Worm (Caenorhabditis elegans) whole organism, young adult: ENCODE results near the gene pha-1.

Source experiments
- B0035.1 ChIP-seq: sonication (generic microtip); optimal IDR thresholded peaks from 2 replicates; lab custom pipeline; 2016; ENCODE audit warnings: missing genetic modification characterization, mild to moderate bottlenecking, missing compliant biosample characterization, missing genotype, missing genetic modification reagents
- F23B12.7 ChIP-seq: sonication (generic microtip); optimal IDR thresholded peaks from 2 replicates; lab custom pipeline; 2017; ENCODE audit warnings: missing genetic modification characterization, mild to moderate bottlenecking, missing compliant biosample characterization, antibody characterized with exemption, moderate library complexity; ENCODE audit not compliant: insufficient read depth
- F33H1.4 ChIP-seq: fragments of 200-800 bp; sonication (Bioruptor generic); IDR thresholded peaks from 2 replicates; pipeline ENCODE4 v1.3.6; 2022; ENCODE audit warnings: missing genetic modification reagents, missing genetic modification characterization, missing compliant biosample characterization
- F37B4.10 ChIP-seq: fragments of 200-800 bp; sonication (Bioruptor generic); IDR thresholded peaks from 2 replicates; pipeline ENCODE4 v1.3.6; 2022; ENCODE audit warnings: missing genetic modification characterization, missing compliant biosample characterization
- F49E8.2 ChIP-seq: sonication (generic microtip); optimal IDR thresholded peaks from 3 replicates; lab custom pipeline; 2017; ENCODE audit warnings: missing genetic modification characterization, mild to moderate bottlenecking, missing compliant biosample characterization, antibody characterized with exemption, moderate library complexity; ENCODE audit not compliant: insufficient read depth
- F55B11.4 ChIP-seq: sonication (generic microtip); optimal IDR thresholded peaks from 2 replicates; lab custom pipeline; 2016; ENCODE audit warnings: missing compliant biosample characterization, missing genetic modification characterization, borderline replicate concordance; ENCODE audit not compliant: insufficient read depth
- F57C9.4 ChIP-seq: sonication (generic microtip); optimal IDR thresholded peaks from 2 replicates; lab custom pipeline; 2017; ENCODE audit warnings: mild to moderate bottlenecking, missing genetic modification characterization, missing compliant biosample characterization
- T07F8.4 ChIP-seq: sonication (generic microtip); optimal IDR thresholded peaks from 2 replicates; lab custom pipeline; 2016; ENCODE audit warnings: mild to moderate bottlenecking, missing genetic modification characterization, moderate library complexity, missing compliant biosample characterization
- Y53G8AR.9 ChIP-seq: fragments of 200-800 bp; sonication (Bioruptor generic); conservative IDR thresholded peaks from 2 replicates; pipeline ENCODE4 v1.3.6; 2022; ENCODE audit warnings: missing genetic modification reagents, missing genetic modification characterization, missing compliant biosample characterization
- Y67H2A.10 ChIP-seq: fragments of 200-800 bp; sonication (Bioruptor generic); conservative IDR thresholded peaks from 2 replicates; pipeline ENCODE4 v1.3.6; 2022; ENCODE audit warnings: missing genetic modification reagents, missing genetic modification characterization, missing compliant biosample characterization
- Y95B8A.8 ChIP-seq: fragments of 200-800 bp; sonication (Bioruptor generic); IDR thresholded peaks from 2 replicates; pipeline ENCODE4 v1.3.6; 2022; ENCODE audit warnings: missing genetic modification reagents, missing genetic modification characterization, missing compliant biosample characterization
- ZK185.1 ChIP-seq: sonication (generic microtip); optimal IDR thresholded peaks from 2 replicates; lab custom pipeline; 2016; ENCODE audit warnings: mild to moderate bottlenecking, missing genetic modification characterization, missing compliant biosample characterization; ENCODE audit not compliant: poor library complexity, severe bottlenecking
- akir-1 ChIP-seq: fragments of 200-800 bp; sonication (Bioruptor generic); optimal IDR thresholded peaks from 2 replicates; lab custom pipeline; 2018; ENCODE audit warnings: mild to moderate bottlenecking, missing genetic modification characterization, moderate library complexity, missing compliant biosample characterization
- ama-1 ChIP-seq, 3 experiments: fragments of 150-350 bp in 1 of 3; sonication (generic microtip) in 2 of 3; optimal IDR thresholded peaks; 2 replicates each; lab custom pipeline; 2014 to 2018; ENCODE audit warnings: missing biosample characterization in 2 of 3, missing genetic modification characterization in 2 of 3, missing genetic modification reagents in 2 of 3
- aptf-3 ChIP-seq: fragments of 200-800 bp; sonication (Bioruptor generic); IDR thresholded peaks from 2 replicates; pipeline ENCODE4 v1.3.6; 2022; ENCODE audit warnings: missing genetic modification characterization, missing compliant biosample characterization
- atf-7 ChIP-seq: sonication (generic microtip); optimal IDR thresholded peaks from 2 replicates; lab custom pipeline; 2017; ENCODE audit warnings: mild to moderate bottlenecking, missing genetic modification characterization, missing compliant biosample characterization
- attf-5 ChIP-seq: fragments of 200-800 bp; sonication (Bioruptor generic); optimal IDR thresholded peaks from 2 replicates; lab custom pipeline; 2018; ENCODE audit warnings: mild to moderate bottlenecking, missing genetic modification characterization, missing compliant biosample characterization
- ccch-3 ChIP-seq: fragments of 200-800 bp; sonication (Bioruptor generic); optimal IDR thresholded peaks from 2 replicates; lab custom pipeline; 2018; ENCODE audit warnings: mild to moderate bottlenecking, missing genetic modification characterization, missing compliant biosample characterization
- dpff-1 ChIP-seq: sonication (generic microtip); optimal IDR thresholded peaks from 2 replicates; lab custom pipeline; 2017; ENCODE audit warnings: mild to moderate bottlenecking, missing genetic modification characterization, missing compliant biosample characterization
- egl-18 ChIP-seq: fragments of 200-800 bp; sonication (Bioruptor generic); IDR thresholded peaks from 2 replicates; pipeline ENCODE4 v1.3.6; 2022; ENCODE audit warnings: missing genetic modification reagents, missing genetic modification characterization, missing compliant biosample characterization
- ets-4 ChIP-seq: fragments of 200-800 bp; sonication (Bioruptor generic); optimal IDR thresholded peaks from 2 replicates; lab custom pipeline; 2018; ENCODE audit warnings: mild to moderate bottlenecking, missing genetic modification characterization, missing compliant biosample characterization
- hmg-20 ChIP-seq: fragments of 200-800 bp; sonication (Bioruptor generic); IDR thresholded peaks from 2 replicates; pipeline ENCODE4 v1.3.6; 2022; ENCODE audit warnings: missing genetic modification reagents, missing genetic modification characterization, missing compliant biosample characterization
- let-526 ChIP-seq: fragments of 200-800 bp; sonication (Bioruptor generic); IDR thresholded peaks from 2 replicates; pipeline ENCODE4 v1.3.6; 2022; ENCODE audit warnings: missing genetic modification reagents, missing genetic modification characterization, missing compliant biosample characterization
- let-607 ChIP-seq, 2 experiments: fragments of 200-800 bp in 1 of 2; sonication (Bioruptor generic) in 1 of 2; sonication (generic microtip) in 1 of 2; optimal IDR thresholded peaks; 2 replicates each; lab custom pipeline; 2016 to 2018; ENCODE audit warnings: mild to moderate bottlenecking in 2 of 2, missing compliant biosample characterization in 2 of 2, missing genetic modification characterization in 2 of 2, moderate library complexity in 2 of 2, missing genotype in 1 of 2
- lin-35 ChIP-seq, 3 experiments: fragments of 150-350 bp in 2 of 3; sonication (generic microtip) in 1 of 3; optimal IDR thresholded peaks; 2 replicates each; lab custom pipeline; 2014 to 2018; ENCODE audit warnings: missing biosample characterization in 3 of 3, missing genetic modification characterization in 3 of 3, missing genetic modification reagents in 3 of 3
- lin-40 ChIP-seq: sonication (generic microtip); optimal IDR thresholded peaks from 2 replicates; lab custom pipeline; 2016; ENCODE audit warnings: missing genetic modification characterization, mild to moderate bottlenecking, missing compliant biosample characterization, missing genotype, missing genetic modification reagents
- lsl-1 ChIP-seq: fragments of 200-800 bp; sonication (Bioruptor generic); optimal IDR thresholded peaks from 2 replicates; lab custom pipeline; 2018; ENCODE audit warnings: mild to moderate bottlenecking, missing genetic modification characterization, moderate library complexity, missing compliant biosample characterization
- lsy-27 ChIP-seq: sonication (generic microtip); optimal IDR thresholded peaks from 2 replicates; lab custom pipeline; 2017; ENCODE audit warnings: missing genetic modification characterization, mild to moderate bottlenecking, missing compliant biosample characterization, antibody characterized with exemption, missing genotype, borderline replicate concordance; ENCODE audit not compliant: insufficient read depth
- madf-3 ChIP-seq: fragments of 200-800 bp; sonication (Bioruptor generic); IDR thresholded peaks from 2 replicates; pipeline ENCODE4 v1.3.6; 2022; ENCODE audit warnings: missing genetic modification reagents, missing genetic modification characterization, missing compliant biosample characterization
- madf-8 ChIP-seq: fragments of 200-800 bp; sonication (Bioruptor generic); conservative IDR thresholded peaks from 2 replicates; pipeline ENCODE4 v1.3.6; 2022; ENCODE audit warnings: missing genetic modification reagents, missing genetic modification characterization, missing compliant biosample characterization
- mes-4 ChIP-seq: sonication (generic microtip); optimal IDR thresholded peaks from 2 replicates; lab custom pipeline; 2016; ENCODE audit warnings: missing genotype, missing genetic modification characterization, missing compliant biosample characterization
- mxl-1 ChIP-seq: sonication (generic microtip); optimal IDR thresholded peaks from 2 replicates; lab custom pipeline; 2016; ENCODE audit warnings: missing genetic modification characterization, missing compliant biosample characterization
- nhr-90 ChIP-seq: sonication (generic microtip); optimal IDR thresholded peaks from 2 replicates; lab custom pipeline; 2016; ENCODE audit warnings: missing genotype, mild to moderate bottlenecking, missing genetic modification characterization, missing compliant biosample characterization
- snpc-1.1 ChIP-seq: sonication (generic microtip); optimal IDR thresholded peaks from 2 replicates; lab custom pipeline; 2017; ENCODE audit warnings: missing genetic modification characterization, mild to moderate bottlenecking, missing compliant biosample characterization, antibody characterized with exemption, moderate library complexity, missing genotype, missing genetic modification reagents; ENCODE audit not compliant: insufficient read depth
- snpc-3.4 ChIP-seq: sonication (generic microtip); optimal IDR thresholded peaks from 2 replicates; lab custom pipeline; 2017; ENCODE audit warnings: missing genetic modification characterization, mild to moderate bottlenecking, missing compliant biosample characterization, antibody characterized with exemption, moderate library complexity, missing genotype, missing genetic modification reagents
- snpc-4 ChIP-seq, 5 experiments: fragments of 150-350 bp in 1 of 5; sonication (generic microtip) in 4 of 5; optimal IDR thresholded peaks; 2 replicates each; lab custom pipeline; 2014 to 2018; ENCODE audit warnings: missing genetic modification characterization in 5 of 5, missing biosample characterization in 3 of 5, antibody characterized with exemption in 2 of 5, mild to moderate bottlenecking in 2 of 5, missing compliant biosample characterization in 2 of 5, missing genotype in 2 of 5, moderate library complexity in 2 of 5, missing genetic modification reagents in 1 of 5
- unc-62 ChIP-seq: fragments of 150-350 bp; optimal IDR thresholded peaks from 2 replicates; lab custom pipeline; 2014; ENCODE audit warnings: missing biosample characterization, missing genetic modification reagents, missing genetic modification characterization
- zfh-2 ChIP-seq: fragments of 200-800 bp; sonication (Bioruptor generic); conservative IDR thresholded peaks from 2 replicates; pipeline ENCODE4 v1.3.6; 2022; ENCODE audit warnings: missing genetic modification reagents, missing genetic modification characterization, missing compliant biosample characterization
- zim-3 ChIP-seq: sonication (generic microtip); optimal IDR thresholded peaks from 2 replicates; lab custom pipeline; 2017; ENCODE audit warnings: mild to moderate bottlenecking, missing genetic modification characterization, moderate library complexity, missing compliant biosample characterization
- ztf-6 ChIP-seq: fragments of 200-800 bp; sonication (Bioruptor generic); IDR thresholded peaks from 2 replicates; pipeline ENCODE4 v1.3.6; 2022; ENCODE audit warnings: missing genetic modification reagents, missing genetic modification characterization, missing compliant biosample characterization

Gene pha-1

ce11 chrIII:11090870-11091386, 40.6 kb upstream of the pha-1 start (continued):
- TF ChIP-seq lsy-27: no peak
- TF ChIP-seq atf-7 (tag; lab: Kevin White, UChicago): peak; percentile 35
- TF ChIP-seq zim-3 (tag; lab: Kevin White, UChicago): peak; percentile 26
- TF ChIP-seq unc-62 (GFP tag; lab: Kevin White, UChicago): no peak
- TF ChIP-seq attf-5 (GFP tag; lab: Kevin White, UChicago): no peak
- peak; percentile 1 for TF ChIP-seq F57C9.4 (tag; lab: Kevin White, UChicago)
- 0 out of 2 replicates have a peak, but pooled peaks have one; percentile 92 for TF ChIP-seq aptf-3 (GFP tag; lab: Robert Waterston, UW)
- peak; percentile 81 for TF ChIP-seq zfh-2
- TF ChIP-seq ets-4 (GFP tag; lab: Kevin White, UChicago): no peak
- TF ChIP-seq let-607 (tag; optimal IDR thresholded peaks at IDR 0.05; lab: Kevin White, UChicago): peak in 1 of 2 experiments; percentile 47
- no peak for TF ChIP-seq mxl-1 (tag; lab: Kevin White, UChicago)
- TF ChIP-seq F33H1.4 (GFP tag; lab: Robert Waterston, UW): peak; percentile 50
- TF ChIP-seq lin-40: no peak
- peak; percentile 74 for TF ChIP-seq dpff-1
- TF ChIP-seq Y95B8A.8: peak; percentile 61; the same call in 1 of the 2 replicates
- TF ChIP-seq egl-18 (GFP tag; lab: Robert Waterston, UW): no peak
- peak; percentile 98 for TF ChIP-seq snpc-1.1
- TF ChIP-seq F49E8.2 (tag; lab: Kevin White, UChicago): peak; percentile 86
- 0 out of 2 replicates have a peak, but pooled peaks have one; percentile 24 for TF ChIP-seq madf-3
- TF ChIP-seq lsl-1 (GFP tag; lab: Kevin White, UChicago): peak; percentile 61
- no peak for TF ChIP-seq ccch-3 (GFP tag; lab: Kevin White, UChicago)
- no peak for TF ChIP-seq B0035.1 (tag; lab: Kevin White, UChicago)
- TF ChIP-seq madf-8 (GFP tag; lab: Robert Waterston, UW): peak; percentile 37
- TF ChIP-seq Y53G8AR.9 (GFP tag; lab: Robert Waterston, UW): peak; percentile 86; the same call in 1 of the 2 replicates
- peak; percentile 0 for TF ChIP-seq nhr-90
- TF ChIP-seq ama-1 (optimal IDR thresholded peaks at IDR 0.05; lab: Kevin White, UChicago): peak; percentile 88
- no peak for TF ChIP-seq ama-1 (GFP tag; optimal IDR thresholded peaks at IDR 0.05; lab: Kevin White, UChicago)
- TF ChIP-seq let-526 (GFP tag; lab: Robert Waterston, UW): no peak
- no peak for TF ChIP-seq Y67H2A.10 (GFP tag; lab: Robert Waterston, UW)
- no peak for TF ChIP-seq T07F8.4 (tag; lab: Kevin White, UChicago)
- TF ChIP-seq hmg-20: 0 out of 2 replicates have a peak, but pooled peaks have one; percentile 63
- 0 out of 2 replicates have a peak, but pooled peaks have one; percentile 7 for TF ChIP-seq F37B4.10
- TF ChIP-seq akir-1: no peak
- TF ChIP-seq snpc-3.4: peak; percentile 97
- no peak for TF ChIP-seq ztf-6 (GFP tag; lab: Robert Waterston, UW)
- peak; percentile 40 for TF ChIP-seq ZK185.1 (tag; lab: Kevin White, UChicago)
- TF ChIP-seq F55B11.4 (tag; lab: Kevin White, UChicago): no peak
- TF ChIP-seq lin-35 (GFP tag; optimal IDR thresholded peaks at IDR 0.05; lab: Kevin White, UChicago): peak in 1 of 3 experiments; percentile 12
- TF ChIP-seq mes-4 (tag; lab: Kevin White, UChicago): peak; percentile 73
- TF ChIP-seq snpc-4 (GFP tag; optimal IDR thresholded peaks at IDR 0.05; lab: Kevin White, UChicago): peak; percentile 95
- TF ChIP-seq snpc-4 (tag; optimal IDR thresholded peaks at IDR 0.05; lab: Kevin White, UChicago): peak; percentile 93 to 99 (median 96)
- TF ChIP-seq F23B12.7: no peak
